Worm (Caenorhabditis elegans): ENCODE results near the gene srz-83.

srz-83 gene

ce11 chrIV:3527878-3528277 lies 23.6 kb downstream of the srz-83 start:
- TF ChIP-seq cnd-1 (tag; optimal IDR thresholded peaks at IDR 0.05) (no peak), ceh-39 (tag; optimal IDR thresholded peaks at IDR 0.05) (no peak), snpc-4 (tag; optimal IDR thresholded peaks at IDR 0.05) (no peak), unc-62 (GFP tag; optimal IDR thresholded peaks at IDR 0.05) (no peak), blmp-1 (tag; optimal IDR thresholded peaks at IDR 0.05) (no peak), bed-3 (GFP tag; optimal IDR thresholded peaks at IDR 0.05) (no peak)

- no peak for TF ChIP-seq sptf-1 (tag; optimal IDR thresholded peaks at IDR 0.05)
These were observed 27.3 kb downstream of the srz-83 start for ce11 chrIV:3531535-3531934.

ce11 chrIV:3532167-3532566 lies 27.9 kb downstream of the srz-83 start, which contains the start of gene M57.1:
M57.1 (plus strand) TSS chrIV:3532467.
- TF ChIP-seq flh-1 (GFP tag; optimal IDR thresholded peaks at IDR 0.05) (no peak), elt-1 (tag; optimal IDR thresholded peaks at IDR 0.05; ENCODE audit: borderline replicate concordance, insufficient read depth) (no peak), sptf-1 (tag; optimal IDR thresholded peaks at IDR 0.05) (no peak), nhr-2 (tag; optimal IDR thresholded peaks at IDR 0.05) (no peak), unc-39 (tag; optimal IDR thresholded peaks at IDR 0.05) (no peak), hlh-1 (tag; optimal IDR thresholded peaks at IDR 0.05) (no peak), unc-120 (tag; optimal IDR thresholded peaks at IDR 0.05; ENCODE audit: poor library complexity, severe bottlenecking) (no peak), lin-32 (GFP tag; optimal IDR thresholded peaks at IDR 0.05) (no peak), nhr-28 (tag; optimal IDR thresholded peaks at IDR 0.05) (no peak), M03D4.4 (tag; optimal IDR thresholded peaks at IDR 0.05) (no peak), zip-8 (tag; optimal IDR thresholded peaks at IDR 0.05) (no peak), ceh-83 (GFP tag; optimal IDR thresholded peaks at IDR 0.05) (no peak), drap-1 (GFP tag; optimal IDR thresholded peaks at IDR 0.05) (no peak), unc-62 (GFP tag; optimal IDR thresholded peaks at IDR 0.05) (no peak), sem-2 (GFP tag; optimal IDR thresholded peaks at IDR 0.05) (no peak), ceh-43 (GFP tag; optimal IDR thresholded peaks at IDR 0.05) (no peak)

ce11 chrIV:3532989-3533388 lies 28.7 kb downstream of the srz-83 start:
- TF ChIP-seq ceh-43 (GFP tag; optimal IDR thresholded peaks at IDR 0.05) (no peak), snpc-4 (tag; optimal IDR thresholded peaks at IDR 0.05) (no peak), unc-120 (tag; optimal IDR thresholded peaks at IDR 0.05; ENCODE audit: poor library complexity, severe bottlenecking) (no peak), ceh-39 (tag; optimal IDR thresholded peaks at IDR 0.05) (peak; percentile 2), ces-1 (GFP tag; optimal IDR thresholded peaks at IDR 0.05) (peak; percentile 55)

ce11 chrIV:3539253-3539652 lies 35.0 kb downstream of the srz-83 start:
- TF ChIP-seq drap-1 (GFP tag; optimal IDR thresholded peaks at IDR 0.05) (no peak), hlh-1 (tag; optimal IDR thresholded peaks at IDR 0.05) (no peak), blmp-1 (tag; optimal IDR thresholded peaks at IDR 0.05) (no peak), ceh-39 (tag; optimal IDR thresholded peaks at IDR 0.05) (peak; percentile 55), elt-1 (tag; optimal IDR thresholded peaks at IDR 0.05; ENCODE audit: borderline replicate concordance, insufficient read depth) (no peak)

- TF ChIP-seq ztf-11 (tag; optimal IDR thresholded peaks at IDR 0.05) (no peak), M03D4.4 (tag; optimal IDR thresholded peaks at IDR 0.05) (no peak), pha-4 (tag; optimal IDR thresholded peaks at IDR 0.05) (no peak), drap-1 (GFP tag; optimal IDR thresholded peaks at IDR 0.05) (no peak), sptf-1 (tag; optimal IDR thresholded peaks at IDR 0.05) (no peak), unc-120 (tag; optimal IDR thresholded peaks at IDR 0.05; ENCODE audit: poor library complexity, severe bottlenecking) (no peak), zip-8 (tag; optimal IDR thresholded peaks at IDR 0.05) (no peak), unc-62 (GFP tag; optimal IDR thresholded peaks at IDR 0.05) (no peak), ceh-39 (tag; optimal IDR thresholded peaks at IDR 0.05) (no peak), nhr-76 (tag; optimal IDR thresholded peaks at IDR 0.05) (no peak), lin-32 (GFP tag; optimal IDR thresholded peaks at IDR 0.05) (no peak), flh-1 (GFP tag; optimal IDR thresholded peaks at IDR 0.05) (no peak), bed-3 (GFP tag; optimal IDR thresholded peaks at IDR 0.05) (no peak), ham-2 (GFP tag; optimal IDR thresholded peaks at IDR 0.05) (no peak), cnd-1 (tag; optimal IDR thresholded peaks at IDR 0.05) (no peak), unc-39 (tag; optimal IDR thresholded peaks at IDR 0.05) (no peak), mls-2 (tag; optimal IDR thresholded peaks at IDR 0.05) (no peak), elt-1 (tag; optimal IDR thresholded peaks at IDR 0.05; ENCODE audit: borderline replicate concordance, insufficient read depth) (no peak)
These were observed 35.6 kb downstream of the srz-83 start, which contains the start of gene B0212.3 for ce11 chrIV:3539872-3540271. B0212.3 (plus strand) TSS chrIV:3540172.

Measured in whole organism, mixed stage, embryonic.